Fruit fly (Drosophila melanogaster) whole organism: ENCODE data around the gene CG10194.

Source experiments
- CG8478 ChIP-seq: fragments of >200 bp; optimal IDR thresholded peaks from 2 replicates; lab custom pipeline; 2018; ENCODE audit warnings: inconsistent platforms
- Dll ChIP-seq: fragments of >200 bp; optimal IDR thresholded peaks from 2 replicates; lab custom pipeline; 2017
- EcR ChIP-seq, 2 experiments: fragments of >200 bp; optimal IDR thresholded peaks; 2 replicates each; lab custom pipeline; 2017; ENCODE audit warnings: missing biosample characterization in 2 of 2, missing genetic modification characterization in 2 of 2, missing genetic modification reagents in 2 of 2
- pan ChIP-seq: fragments of >200 bp; optimal IDR thresholded peaks from 2 replicates; lab custom pipeline; 2017
- psq ChIP-seq: fragments of >200 bp; optimal IDR thresholded peaks from 2 replicates; lab custom pipeline; 2017
- usp ChIP-seq: fragments of >200 bp; optimal IDR thresholded peaks from 2 replicates; lab custom pipeline; 2017; ENCODE audit warnings: missing biosample characterization, missing genetic modification characterization, mixed read lengths

DNA sequence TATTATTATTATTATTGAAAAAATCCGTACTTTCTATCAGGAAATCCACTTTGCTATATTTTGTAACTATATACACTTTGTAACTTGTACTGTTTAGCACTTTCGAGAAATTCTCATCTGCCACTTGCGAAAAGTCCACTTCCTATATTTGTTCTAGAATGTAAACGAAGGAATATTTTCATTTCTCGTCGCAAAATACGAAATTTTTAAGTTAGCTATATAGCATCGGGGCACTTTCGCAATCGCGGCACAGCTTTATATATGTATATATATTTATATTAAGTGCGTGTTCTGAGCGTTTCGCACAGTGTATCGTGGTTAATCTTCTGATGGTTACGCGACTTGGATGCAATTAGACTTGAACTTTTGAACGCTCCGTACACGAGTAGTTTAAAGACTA lies 48.1 kb downstream of the CG10194 start, which contains the start of gene RanGAP:
- TF ChIP-seq CG8478 (lab: Kevin White, UChicago): no peak
- no peak for TF ChIP-seq usp (GFP tag; lab: Kevin White, UChicago)
- TF ChIP-seq pan (lab: Kevin White, UChicago): no peak
- TF ChIP-seq psq (lab: Kevin White, UChicago): no peak
- no peak for TF ChIP-seq Dll (lab: Kevin White, UChicago)
- no peak for TF ChIP-seq EcR (GFP tag; optimal IDR thresholded peaks at IDR 0.05; lab: Kevin White, UChicago)
